Worm (Caenorhabditis elegans) whole organism, midembryonic: ENCODE data around the gene clec-59.

ENCODE experiments used
- med-1 ChIP-seq: sonication (generic microtip); optimal IDR thresholded peaks from 2 replicates; lab custom pipeline; 2017; ENCODE audit warnings: missing genetic modification characterization, mild to moderate bottlenecking, missing compliant biosample characterization, antibody characterized with exemption, missing genetic modification reagents; ENCODE audit not compliant: insufficient read depth
- ztf-23 ChIP-seq: fragments of 200-800 bp; sonication (Bioruptor generic); IDR thresholded peaks from 2 replicates; pipeline ENCODE4 v1.3.6; 2022; ENCODE audit warnings: missing genetic modification reagents, missing genetic modification characterization, missing compliant biosample characterization

DNA sequence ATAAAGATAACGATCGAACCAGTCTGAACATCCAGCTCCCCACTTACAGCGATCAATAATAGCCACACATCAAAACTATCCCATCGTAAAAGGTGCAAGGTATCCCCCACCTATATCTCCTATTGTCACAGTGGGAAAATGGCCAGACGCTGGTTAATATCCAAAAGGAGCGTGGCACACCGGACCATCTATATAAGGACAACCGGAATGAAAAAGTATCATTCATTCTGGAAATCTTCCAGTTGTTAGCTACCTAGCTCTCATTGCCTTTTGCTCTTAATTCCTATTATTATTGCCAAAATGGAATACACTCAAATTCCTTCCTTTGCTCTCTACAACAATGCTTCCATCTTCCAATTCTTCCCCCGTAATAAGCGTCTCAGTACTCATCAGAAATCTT lies 2.3 kb downstream of the clec-59 start, which contains the start of gene ZK666.4:
- TF ChIP-seq ztf-23 (no peak), med-1 (GFP tag; lab: Kevin White, UChicago) (no peak)
